Fruit fly (Drosophila melanogaster) whole organism, embryonic: Measurements from ENCODE around the gene HIP-R.
A peak's percentile ranks its signal among the peaks of the same experiment; 100 is the strongest.

Source experiments
- ATbp ChIP-seq: fragments of 200-800 bp; sonication (Bioruptor generic); optimal IDR thresholded peaks from 2 replicates; lab custom pipeline; 2017; ENCODE audit warnings: missing biosample characterization, mild to moderate bottlenecking, missing genetic modification characterization, missing genetic modification reagents
- Awh ChIP-seq: fragments of 200-800 bp; sonication (Bioruptor generic); IDR thresholded peaks from 2 replicates; pipeline ENCODE4, ENCODE4 v1.3.6; 2022; ENCODE audit warnings: missing biosample characterization, missing genetic modification characterization
- Bteb2 ChIP-seq: fragments of 200-800 bp; sonication (Bioruptor generic); optimal IDR thresholded peaks from 2 replicates; lab custom pipeline; 2016; ENCODE audit warnings: missing biosample characterization, missing genetic modification characterization
- CG12744 ChIP-seq: fragments of 200-800 bp; sonication (Bioruptor generic); optimal IDR thresholded peaks from 2 replicates; lab custom pipeline; 2016; ENCODE audit warnings: missing biosample characterization, missing genetic modification characterization
- CG13296 ChIP-seq: fragments of 200-800 bp; sonication (Bioruptor generic); optimal IDR thresholded peaks from 3 replicates; lab custom pipeline; 2018; ENCODE audit warnings: missing biosample characterization, mild to moderate bottlenecking, missing genetic modification characterization
- CG15269 ChIP-seq: fragments of 200-800 bp; sonication (Bioruptor generic); optimal IDR thresholded peaks from 2 replicates; lab custom pipeline; 2018; ENCODE audit warnings: missing biosample characterization, mild to moderate bottlenecking, missing genetic modification characterization, moderate library complexity
- CG1647 ChIP-seq: fragments of 200-800 bp; sonication (Bioruptor generic); optimal IDR thresholded peaks from 3 replicates; lab custom pipeline; 2016; ENCODE audit warnings: missing biosample characterization, missing genetic modification characterization
- CG17385 ChIP-seq: fragments of 200-800 bp; sonication (Bioruptor generic); optimal IDR thresholded peaks from 3 replicates; lab custom pipeline; 2018; ENCODE audit warnings: missing biosample characterization, mild to moderate bottlenecking, missing genetic modification characterization
- CG1792 ChIP-seq: fragments of 200-800 bp; sonication (Bioruptor generic); optimal IDR thresholded peaks from 2 replicates; lab custom pipeline; 2016; ENCODE audit warnings: missing biosample characterization, missing genetic modification characterization
- CG18262 ChIP-seq: fragments of 200-800 bp; optimal IDR thresholded peaks from 3 replicates; lab custom pipeline; 2019; ENCODE audit warnings: missing biosample characterization, mild to moderate bottlenecking, missing genetic modification characterization, moderate library complexity
- CG18764 ChIP-seq: fragments of 200-800 bp; sonication (Bioruptor generic); optimal IDR thresholded peaks from 3 replicates; lab custom pipeline; 2016; ENCODE audit warnings: missing biosample characterization, missing genetic modification characterization
- CG34422 ChIP-seq: fragments of 200-800 bp; sonication (Bioruptor generic); IDR thresholded peaks from 3 replicates; pipeline ENCODE4 v1.3.6; 2022; ENCODE audit warnings: missing biosample characterization, missing genetic modification characterization
- CG3995 ChIP-seq: fragments of 200-800 bp; sonication (Bioruptor generic); optimal IDR thresholded peaks from 3 replicates; lab custom pipeline; 2016; ENCODE audit warnings: missing biosample characterization, missing genetic modification characterization
- CG4282 ChIP-seq: fragments of 200-800 bp; sonication (Bioruptor generic); optimal IDR thresholded peaks from 2 replicates; lab custom pipeline; 2016; ENCODE audit warnings: missing biosample characterization, missing genetic modification characterization
- CG6854 ChIP-seq: fragments of 200-800 bp; sonication (Bioruptor generic); optimal IDR thresholded peaks from 3 replicates; lab custom pipeline; 2017; ENCODE audit warnings: missing biosample characterization, mild to moderate bottlenecking, missing genetic modification characterization
- CG7987 ChIP-seq: fragments of 200-800 bp; sonication (Bioruptor generic); optimal IDR thresholded peaks from 2 replicates; lab custom pipeline; 2018; ENCODE audit warnings: missing biosample characterization, mild to moderate bottlenecking, missing genetic modification characterization, moderate library complexity
- CG8359 ChIP-seq: fragments of 200-800 bp; sonication (Bioruptor generic); optimal IDR thresholded peaks from 2 replicates; lab custom pipeline; 2017; ENCODE audit warnings: missing biosample characterization, mild to moderate bottlenecking, missing genetic modification characterization, borderline replicate concordance
- CHES-1-like ChIP-seq: fragments of 200-800 bp; sonication (Bioruptor generic); optimal IDR thresholded peaks from 2 replicates; lab custom pipeline; 2016; ENCODE audit warnings: missing biosample characterization, missing genetic modification characterization
- Dbx ChIP-seq: fragments of 200-800 bp; sonication (Bioruptor generic); IDR thresholded peaks from 3 replicates; pipeline ENCODE4 v1.3.6; 2022; ENCODE audit warnings: missing biosample characterization, missing genetic modification characterization
- Drgx ChIP-seq: fragments of 200-800 bp; sonication (Bioruptor generic); IDR thresholded peaks from 2 replicates; pipeline ENCODE4 v1.3.6; 2022; ENCODE audit warnings: missing biosample characterization, missing genetic modification characterization
- E2f1 ChIP-seq: fragments of 200-800 bp; sonication (Bioruptor generic); IDR thresholded peaks from 2 replicates; pipeline ENCODE4 v1.3.6; 2022; ENCODE audit warnings: missing biosample characterization, missing genetic modification characterization
- Hand ChIP-seq: fragments of 200-800 bp; sonication (Bioruptor generic); optimal IDR thresholded peaks from 2 replicates; lab custom pipeline; 2017; ENCODE audit warnings: mild to moderate bottlenecking, missing biosample characterization, missing genetic modification reagents, missing genetic modification characterization
- Lim3 ChIP-seq: fragments of 200-800 bp; sonication (Bioruptor generic); IDR thresholded peaks from 2 replicates; pipeline ENCODE4 v1.3.6; 2022; ENCODE audit warnings: missing biosample characterization, missing genetic modification characterization
- Mrtf ChIP-seq: fragments of 200-800 bp; sonication (Bioruptor generic); IDR thresholded peaks from 3 replicates; pipeline ENCODE4 v1.3.6; 2022; ENCODE audit warnings: missing biosample characterization, missing genetic modification characterization
- NC2α ChIP-seq: fragments of 200-800 bp; sonication (Bioruptor generic); optimal IDR thresholded peaks from 2 replicates; lab custom pipeline; 2016; ENCODE audit warnings: missing biosample characterization, missing genetic modification characterization
- NC2β ChIP-seq: fragments of 200-800 bp; sonication (Bioruptor generic); optimal IDR thresholded peaks from 2 replicates; lab custom pipeline; 2016; ENCODE audit warnings: missing biosample characterization, missing genetic modification characterization
- Neu2 ChIP-seq: fragments of 200-800 bp; sonication (Bioruptor generic); optimal IDR thresholded peaks from 3 replicates; lab custom pipeline; 2016; ENCODE audit warnings: missing biosample characterization, missing genetic modification characterization, borderline replicate concordance
- NfI ChIP-seq: fragments of 200-800 bp; sonication (Bioruptor generic); optimal IDR thresholded peaks from 3 replicates; lab custom pipeline; 2018; ENCODE audit warnings: missing biosample characterization, mild to moderate bottlenecking, missing genetic modification characterization, moderate library complexity
- Scr ChIP-seq: fragments of 200-800 bp; sonication (Bioruptor generic); IDR thresholded peaks from 2 replicates; pipeline ENCODE4 v1.3.6; 2022; ENCODE audit warnings: missing biosample characterization, missing genetic modification characterization; ENCODE audit not compliant: partially characterized antibody
- Usf ChIP-seq: fragments of 200-800 bp; sonication (Bioruptor generic); optimal IDR thresholded peaks from 2 replicates; lab custom pipeline; 2017; ENCODE audit warnings: missing genotype, missing biosample characterization, missing genetic modification characterization
- ase ChIP-seq: fragments of 200-800 bp; sonication (Bioruptor generic); IDR thresholded peaks from 3 replicates; pipeline ENCODE4 v1.3.6; 2022; ENCODE audit warnings: missing biosample characterization, missing genetic modification characterization
- bbx ChIP-seq: fragments of 200-800 bp; sonication (Bioruptor generic); IDR thresholded peaks from 2 replicates; pipeline ENCODE4 v1.3.6; 2022; ENCODE audit warnings: missing biosample characterization, missing genetic modification characterization; ENCODE audit not compliant: partially characterized antibody
- cas ChIP-seq: fragments of 200-800 bp; sonication (Bioruptor generic); IDR thresholded peaks from 2 replicates; pipeline ENCODE4 v1.3.6; 2022; ENCODE audit warnings: missing biosample characterization, missing genetic modification characterization
- cato ChIP-seq: fragments of 200-800 bp; sonication (Bioruptor generic); optimal IDR thresholded peaks from 2 replicates; lab custom pipeline; 2016; ENCODE audit warnings: missing biosample characterization, missing genetic modification characterization, borderline replicate concordance
- chm ChIP-seq: fragments of 200-800 bp; sonication (Bioruptor generic); IDR thresholded peaks from 2 replicates; pipeline ENCODE4 v1.3.6; 2022; ENCODE audit warnings: missing biosample characterization, missing genetic modification characterization
- dimm ChIP-seq: fragments of 200-800 bp; sonication (Bioruptor generic); IDR thresholded peaks from 2 replicates; pipeline ENCODE4 v1.3.6; 2022; ENCODE audit warnings: missing biosample characterization, missing genetic modification characterization
- dm ChIP-seq: fragments of 200-800 bp; sonication (Bioruptor generic); optimal IDR thresholded peaks from 3 replicates; lab custom pipeline; 2016; ENCODE audit warnings: missing biosample characterization, missing genetic modification characterization
- esg ChIP-seq: fragments of 200-800 bp; sonication (Bioruptor generic); conservative IDR thresholded peaks from 2 replicates; pipeline ENCODE4 v1.3.6; 2022; ENCODE audit warnings: missing biosample characterization, missing genetic modification characterization
- grau ChIP-seq: fragments of 200-800 bp; optimal IDR thresholded peaks from 3 replicates; lab custom pipeline; 2019; ENCODE audit warnings: missing biosample characterization, mild to moderate bottlenecking, missing genetic modification characterization, moderate library complexity
- her ChIP-seq: fragments of 200-800 bp; sonication (Bioruptor generic); optimal IDR thresholded peaks from 2 replicates; lab custom pipeline; 2016; ENCODE audit warnings: missing biosample characterization, missing genetic modification characterization
- hkb ChIP-seq, 2 experiments: fragments of 200-800 bp in 1 of 2; fragments of >200 bp in 1 of 2; sonication (Bioruptor generic) in 1 of 2; IDR thresholded peaks in 1 of 2; optimal IDR thresholded peaks in 1 of 2; 2 replicates each; pipeline versions ENCODE4 v1.3.6 to Lab custom; 2017 to 2022; ENCODE audit warnings: missing biosample characterization in 1 of 2, missing genetic modification characterization in 1 of 2
- mirr ChIP-seq: fragments of 200-800 bp; sonication (Bioruptor generic); optimal IDR thresholded peaks from 3 replicates; lab custom pipeline; 2018; ENCODE audit warnings: missing biosample characterization, mild to moderate bottlenecking, missing genetic modification characterization
- otp ChIP-seq: fragments of 200-800 bp; sonication (Bioruptor generic); IDR thresholded peaks from 3 replicates; pipeline ENCODE4, ENCODE4 v1.3.6; 2022; ENCODE audit warnings: missing biosample characterization, missing genetic modification characterization
- repo ChIP-seq: fragments of 200-800 bp; sonication (Bioruptor generic); optimal IDR thresholded peaks from 2 replicates; lab custom pipeline; 2016; ENCODE audit warnings: missing biosample characterization, missing genetic modification characterization
- row ChIP-seq: fragments of 200-800 bp; sonication (Bioruptor generic); IDR thresholded peaks from 3 replicates; pipeline ENCODE4 v1.3.6; 2022; ENCODE audit warnings: missing biosample characterization, missing genetic modification characterization
- so ChIP-seq: fragments of 200-800 bp; sonication (Bioruptor generic); IDR thresholded peaks from 3 replicates; pipeline ENCODE4 v1.3.6; 2022; ENCODE audit warnings: missing biosample characterization, missing genetic modification characterization
- sqz ChIP-seq: fragments of 200-800 bp; sonication (Bioruptor generic); optimal IDR thresholded peaks from 3 replicates; lab custom pipeline; 2018; ENCODE audit warnings: missing biosample characterization, mild to moderate bottlenecking, missing genetic modification characterization
- sug ChIP-seq: fragments of 200-800 bp; optimal IDR thresholded peaks from 2 replicates; lab custom pipeline; 2019; ENCODE audit warnings: missing biosample characterization, mild to moderate bottlenecking, missing genetic modification characterization, moderate library complexity
- tx ChIP-seq: fragments of 200-800 bp; sonication (Bioruptor generic); optimal IDR thresholded peaks from 2 replicates; lab custom pipeline; 2016; ENCODE audit warnings: missing biosample characterization, missing genetic modification characterization
- vfl ChIP-seq: fragments of 200-800 bp; sonication (Bioruptor generic); optimal IDR thresholded peaks from 2 replicates; lab custom pipeline; 2016; ENCODE audit warnings: missing biosample characterization, missing genetic modification characterization
- wor ChIP-seq: fragments of 200-800 bp; sonication (Bioruptor generic); IDR thresholded peaks from 2 replicates; pipeline ENCODE4 v1.3.6; 2022; ENCODE audit warnings: missing biosample characterization, missing genetic modification characterization

The HIP-R gene

DNA sequence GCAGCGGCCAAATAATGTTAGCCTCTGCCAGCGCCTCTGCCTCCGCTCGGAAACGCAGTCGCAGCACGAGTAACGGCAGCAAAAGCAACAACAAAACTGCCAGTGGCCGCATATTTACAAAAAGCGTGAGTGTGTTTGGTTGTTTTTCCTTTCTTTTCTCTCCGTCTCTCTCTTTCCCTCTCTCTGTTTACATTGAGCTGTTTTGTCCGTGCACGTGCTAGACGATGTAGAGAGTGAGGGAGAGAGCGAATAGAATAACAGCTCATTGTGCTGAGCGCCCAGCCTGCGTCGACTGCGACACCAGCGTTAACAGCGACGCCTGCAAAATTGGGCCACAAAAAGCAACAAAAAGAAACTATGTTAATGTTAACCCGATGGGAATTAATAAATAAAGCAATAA, 12.5 kb upstream of the HIP-R start (continued):
- peak; percentile 12 for TF ChIP-seq cato (GFP tag; lab: Kevin White, UChicago)
- peak; percentile 67 for TF ChIP-seq dm
- peak; percentile 92 for TF ChIP-seq mirr
- no peak for TF ChIP-seq hkb (optimal IDR thresholded peaks at IDR 0.05; lab: Kevin White, UChicago)
- TF ChIP-seq hkb (GFP tag; IDR thresholded peaks at IDR 0.05; lab: Robert Waterston, UW): peak; percentile 70
- TF ChIP-seq Neu2 (GFP tag; lab: Kevin White, UChicago): no peak
- peak; percentile 70 for TF ChIP-seq Awh (GFP tag; lab: Robert Waterston, UW)
- peak; percentile 76; the same call in 2 of the 3 replicates for TF ChIP-seq so (GFP tag; lab: Robert Waterston, UW)
- TF ChIP-seq NfI (GFP tag; lab: Kevin White, UChicago): peak; percentile 47
- TF ChIP-seq otp (GFP tag; lab: Robert Waterston, UW): peak; percentile 50; the same call in 2 of the 3 replicates
- no peak for TF ChIP-seq NC2α (GFP tag; lab: Kevin White, UChicago)
- TF ChIP-seq NC2β (GFP tag; lab: Kevin White, UChicago): peak; percentile 49
- no peak for TF ChIP-seq dimm (GFP tag; lab: Robert Waterston, UW)
- TF ChIP-seq Mrtf: no peak
- peak; percentile 83 for TF ChIP-seq Drgx (GFP tag; lab: Robert Waterston, UW)
- peak; percentile 1 for TF ChIP-seq Bteb2 (GFP tag; lab: Kevin White, UChicago)
- peak; percentile 89 for TF ChIP-seq ATbp (GFP tag; lab: Kevin White, UChicago)
- TF ChIP-seq CG17385 (GFP tag; lab: Kevin White, UChicago): peak; percentile 72
- TF ChIP-seq tx (GFP tag; lab: Kevin White, UChicago): no peak
- TF ChIP-seq Scr (GFP tag; lab: Robert Waterston, UW): 0 out of 2 replicates have a peak, but pooled peaks have one; percentile 18
- no peak for TF ChIP-seq vfl
- no peak for TF ChIP-seq CG3995 (GFP tag; lab: Kevin White, UChicago)
- TF ChIP-seq CG18262 (tag; lab: Kevin White, UChicago): peak; percentile 21
- no peak for TF ChIP-seq Usf
- TF ChIP-seq Dbx (GFP tag; lab: Robert Waterston, UW): peak; percentile 49; the same call in 1 of the 3 replicates
- peak; percentile 76 for TF ChIP-seq CG13296 (GFP tag; lab: Kevin White, UChicago)
- no peak for TF ChIP-seq esg (GFP tag; lab: Robert Waterston, UW)
- TF ChIP-seq grau (tag; lab: Kevin White, UChicago): peak; percentile 20
- TF ChIP-seq sug: peak; percentile 46
- TF ChIP-seq CG15269 (tag; lab: Kevin White, UChicago): peak; percentile 30
- TF ChIP-seq CG6854: peak; percentile 36
- no peak for TF ChIP-seq repo
- no peak; the same call in 1 of the 2 replicates for TF ChIP-seq E2f1 (GFP tag; lab: Robert Waterston, UW)
- TF ChIP-seq CG7987 (GFP tag; lab: Kevin White, UChicago): peak; percentile 90
- no peak; the same call in 2 of the 3 replicates for TF ChIP-seq row
- no peak for TF ChIP-seq cas
- TF ChIP-seq CG12744 (GFP tag; lab: Kevin White, UChicago): no peak
- no peak for TF ChIP-seq CG4282
- TF ChIP-seq bbx (GFP tag; lab: Robert Waterston, UW): peak; percentile 35; the same call in 1 of the 2 replicates
- peak; percentile 66 for TF ChIP-seq CHES-1-like (GFP tag; lab: Kevin White, UChicago)
- peak; percentile 91 for TF ChIP-seq sqz (GFP tag; lab: Kevin White, UChicago)
- TF ChIP-seq her (GFP tag; lab: Kevin White, UChicago): peak; percentile 43
- peak; percentile 76; the same call in 2 of the 3 replicates for TF ChIP-seq CG34422 (GFP tag; lab: Robert Waterston, UW)
- no peak for TF ChIP-seq ase (GFP tag; lab: Robert Waterston, UW)
- peak; percentile 36 for TF ChIP-seq CG1792 (GFP tag; lab: Kevin White, UChicago)
- TF ChIP-seq Hand: no peak
- peak; percentile 17 for TF ChIP-seq CG18764 (GFP tag; lab: Kevin White, UChicago)
- TF ChIP-seq wor (GFP tag; lab: Robert Waterston, UW): no peak
- TF ChIP-seq chm (GFP tag; lab: Robert Waterston, UW): peak; percentile 70
- TF ChIP-seq CG8359 (GFP tag; lab: Kevin White, UChicago): peak; percentile 27
- no peak for TF ChIP-seq Lim3
- no peak for TF ChIP-seq CG1647 (GFP tag; lab: Kevin White, UChicago)
